Worm (Caenorhabditis elegans) whole organism, L2 larva: ENCODE results near the gene F47B8.1.

Experiments used
- C34F6.9 ChIP-seq: fragments of 150-350 bp; optimal IDR thresholded peaks from 2 replicates; lab custom pipeline; 2014; ENCODE audit warnings: missing biosample characterization, missing genetic modification characterization
- mdl-1 ChIP-seq, 2 experiments: fragments of 150-350 bp in 1 of 2; sonication (generic microtip) in 1 of 2; optimal IDR thresholded peaks; 2 replicates each; lab custom pipeline; 2017; ENCODE audit warnings: missing biosample characterization in 2 of 2, missing genetic modification characterization in 2 of 2
- nhr-237 ChIP-seq: fragments of 150-350 bp; optimal IDR thresholded peaks from 2 replicates; lab custom pipeline; 2014; ENCODE audit warnings: missing biosample characterization, missing genetic modification characterization
- nhr-25 ChIP-seq: fragments of 150-350 bp; sonication (generic microtip); optimal IDR thresholded peaks from 3 replicates; lab custom pipeline; 2014; ENCODE audit warnings: missing biosample characterization, missing genetic modification characterization
- unc-55 ChIP-seq: fragments of 150-350 bp; sonication (generic microtip); optimal IDR thresholded peaks from 3 replicates; lab custom pipeline; 2014; ENCODE audit warnings: missing biosample characterization, missing genetic modification reagents, missing genetic modification characterization
- zag-1 ChIP-seq: fragments of 150-350 bp; optimal IDR thresholded peaks from 2 replicates; lab custom pipeline; 2014; ENCODE audit warnings: missing biosample characterization, missing genetic modification characterization

- TF ChIP-seq mdl-1 (tag; optimal IDR thresholded peaks at IDR 0.05; lab: Kevin White, UChicago): no peak
- no peak for TF ChIP-seq zag-1
- TF ChIP-seq C34F6.9 (tag; lab: Kevin White, UChicago): no peak
- no peak for TF ChIP-seq nhr-25 (tag; lab: Kevin White, UChicago)
- TF ChIP-seq unc-55 (GFP tag; lab: Kevin White, UChicago): no peak
- no peak for TF ChIP-seq nhr-237 (tag; lab: Kevin White, UChicago)
Measured at ce11 chrV:14312695-14313094, 1.4 kb downstream of the F47B8.1 start, which contains the start of gene F14D7.8.
